Worm (Caenorhabditis elegans): ENCODE data around the gene spig-7.

- TF ChIP-seq him-1 (tag; optimal IDR thresholded peaks at IDR 0.05) (no peak), dao-5 (tag; optimal IDR thresholded peaks at IDR 0.05) (no peak), W03F9.2 (tag; optimal IDR thresholded peaks at IDR 0.05) (no peak)
Observed at ce11 chrV:1456614-1457013, 38.0 kb upstream of the spig-7 start.
